Worm (Caenorhabditis elegans) whole organism, dauer: ENCODE data around the gene clec-232.

ENCODE experiments used
- unc-62 ChIP-seq: sonication (generic microtip); optimal IDR thresholded peaks from 2 replicates; lab custom pipeline; 2017; ENCODE audit warnings: missing biosample characterization, missing genetic modification reagents, missing genetic modification characterization

Gene clec-232

DNA sequence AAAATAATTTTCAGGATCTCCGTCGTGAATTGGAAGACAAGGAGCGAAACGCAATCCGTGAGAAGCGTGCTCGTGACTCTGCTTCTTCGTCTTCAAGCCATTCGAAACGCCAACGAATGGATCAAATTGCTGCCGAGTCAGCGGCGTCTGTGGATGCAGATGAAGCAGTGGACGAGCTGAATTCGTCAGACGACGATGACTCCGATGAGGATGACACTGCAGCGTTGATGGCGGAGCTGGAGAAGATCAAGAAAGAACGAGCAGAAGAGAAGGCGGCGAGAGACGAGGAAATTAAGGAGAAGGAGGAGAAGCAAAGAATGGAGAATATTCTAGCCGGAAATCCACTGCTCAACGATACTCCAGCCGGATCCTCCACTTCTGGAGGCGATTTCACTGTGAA, 47.6 kb downstream of the clec-232 start:
- no peak for TF ChIP-seq unc-62

DNA sequence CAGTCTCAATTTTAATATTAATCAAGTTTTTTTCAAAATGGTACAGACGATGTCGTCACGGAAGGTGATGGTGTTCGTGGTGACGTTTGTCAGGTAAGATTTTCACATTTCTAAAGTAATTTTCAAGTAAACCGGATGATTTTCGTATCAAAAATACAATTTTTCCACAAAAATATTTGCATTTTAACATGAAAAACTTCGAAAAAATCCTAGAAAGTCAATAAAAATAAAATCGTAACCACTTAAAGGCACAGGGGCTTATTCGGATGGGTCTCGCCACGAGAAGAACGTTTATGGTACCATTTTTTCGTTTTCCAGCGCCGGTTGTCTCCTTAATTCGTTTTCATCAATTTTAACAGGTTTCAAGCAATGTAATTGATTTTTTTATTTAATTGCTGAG, 48.4 kb downstream of the clec-232 start, which contains the start of gene T10C6.6:
T10C6.6 (plus strand) TSS at position 27 of the 400 bp plus-strand sequence.
- no peak for TF ChIP-seq unc-62

DNA sequence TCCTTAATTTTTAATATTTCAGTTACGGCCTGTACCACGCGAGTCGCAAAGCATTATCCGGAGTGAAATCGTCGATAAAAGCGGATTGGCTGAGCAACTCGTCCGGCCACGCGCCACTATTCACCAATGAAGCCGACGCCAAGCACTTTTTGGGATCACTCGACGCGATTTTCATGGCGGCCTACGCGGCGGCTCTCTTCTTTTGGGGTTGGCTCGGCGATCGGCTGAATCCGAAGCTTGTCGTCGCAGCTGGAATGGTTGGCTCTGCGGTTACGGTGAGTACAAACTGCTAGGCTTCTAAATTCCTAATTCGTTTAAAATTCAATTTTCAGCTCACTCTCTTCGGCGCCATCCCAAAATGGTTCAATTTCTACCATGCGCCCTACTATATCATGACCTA, 49.0 kb downstream of the clec-232 start:
- no peak for TF ChIP-seq unc-62
